Fruit fly (Drosophila melanogaster): ENCODE results near the gene CG43102.

The CG43102 gene

DNA sequence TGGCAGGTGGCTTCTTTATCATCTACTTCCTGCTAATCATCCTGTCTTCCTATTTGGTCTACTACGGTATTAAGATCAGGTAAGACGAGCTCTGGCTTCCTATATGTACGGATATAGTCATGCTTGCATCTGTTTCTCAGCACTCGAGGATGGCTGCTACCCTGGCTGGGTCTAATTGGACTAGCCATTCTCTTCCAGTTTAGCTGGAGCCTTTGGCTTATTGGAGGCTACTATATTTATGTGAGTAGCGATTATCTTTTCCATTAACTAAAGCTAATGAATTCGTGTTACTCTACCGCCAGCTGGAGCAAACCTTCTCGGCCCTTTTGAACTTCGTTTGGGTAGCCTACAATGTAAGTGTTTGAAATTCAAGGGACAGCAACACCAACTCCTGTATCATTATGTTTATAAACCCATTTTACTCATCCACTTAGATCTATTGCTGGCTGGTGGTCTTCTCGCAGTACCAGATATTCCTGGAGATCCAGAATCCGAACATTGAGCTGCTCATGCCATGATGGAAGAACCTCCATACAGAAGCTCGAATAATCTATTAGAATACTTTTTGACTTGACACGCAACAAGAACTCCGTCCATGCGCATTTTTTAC is 1.4 kb upstream of the CG43102 start:
- TF ChIP-seq Elba2 (GFP tag; optimal IDR thresholded peaks at IDR 0.05) (peak; percentile 63), insv (GFP tag; optimal IDR thresholded peaks at IDR 0.05) (peak in 1 of 2 experiments; percentile 89), Taf1 (GFP tag; IDR thresholded peaks at IDR 0.05) (no peak), CG8944 (GFP tag; optimal IDR thresholded peaks at IDR 0.05) (no peak), Med (GFP tag) (peak; percentile 53)

DNA sequence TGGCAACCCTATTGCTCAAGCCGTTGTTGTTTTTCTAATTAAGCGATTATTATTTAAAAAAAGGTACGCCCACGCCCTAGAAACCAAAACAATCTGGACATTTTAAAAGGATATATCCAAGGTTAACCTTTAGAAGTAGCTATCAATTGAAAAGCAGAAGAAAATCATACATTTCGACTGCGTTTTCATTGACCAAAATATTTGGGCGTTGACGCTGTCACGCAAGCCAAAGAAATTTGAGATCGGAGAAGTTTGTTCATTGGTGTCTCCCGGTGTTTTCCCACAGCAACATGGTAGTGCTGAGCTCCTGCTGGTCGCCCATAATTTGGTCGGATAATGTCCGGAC is 758 bp upstream of the CG43102 start, which contains the start of gene pasi1:
TSS of gene pasi1 (plus strand) at position 1 of the 346 bp plus-strand sequence.
- TF ChIP-seq Sry-δ (GFP tag; optimal IDR thresholded peaks at IDR 0.05) (peak; percentile 4), disco-r (GFP tag; optimal IDR thresholded peaks at IDR 0.05) (no peak), CG4617 (GFP tag; optimal IDR thresholded peaks at IDR 0.05; ENCODE audit: borderline replicate concordance) (peak; percentile 62), YL-1 (GFP tag; optimal IDR thresholded peaks at IDR 0.05) (peak; percentile 8), CG12769 (tag; optimal IDR thresholded peaks at IDR 0.05) (no peak), shn (GFP tag; optimal IDR thresholded peaks at IDR 0.05) (no peak), twi (tag; optimal IDR thresholded peaks at IDR 0.05) (no peak), BEAF-32 (GFP tag; optimal IDR thresholded peaks at IDR 0.05) (peak; percentile 37), CG15514 (GFP tag; optimal IDR thresholded peaks at IDR 0.05) (no peak), usp (GFP tag; optimal IDR thresholded peaks at IDR 0.05) (no peak), CG9797 (GFP tag; optimal IDR thresholded peaks at IDR 0.05) (no peak), Ptx1 (GFP tag; IDR thresholded peaks at IDR 0.05) (no peak), Ada2b (GFP tag; IDR thresholded peaks at IDR 0.05) (no peak), CG12071 (GFP tag; optimal IDR thresholded peaks at IDR 0.05) (no peak), CG13775 (GFP tag; optimal IDR thresholded peaks at IDR 0.05) (no peak), tll (GFP tag; optimal IDR thresholded peaks at IDR 0.05) (no peak), D (optimal IDR thresholded peaks at IDR 0.05) (no peak), D (GFP tag; optimal IDR thresholded peaks at IDR 0.05) (no peak), CG4282 (GFP tag; optimal IDR thresholded peaks at IDR 0.05) (no peak), sna (GFP tag; IDR thresholded peaks at IDR 0.05; ENCODE audit: partially characterized antibody) (0 out of 2 replicates have a peak, but pooled peaks have one; percentile 7), tin (GFP tag; optimal IDR thresholded peaks at IDR 0.05) (no peak), pfk (GFP tag; optimal IDR thresholded peaks at IDR 0.05) (no peak), CG11723 (GFP tag; optimal IDR thresholded peaks at IDR 0.05) (no peak), pan (optimal IDR thresholded peaks at IDR 0.05) (no peak), pan (GFP tag; optimal IDR thresholded peaks at IDR 0.05 in 1 of 2, IDR thresholded peaks at IDR 0.05 in 1 of 2) (no peak), Opbp (GFP tag; IDR thresholded peaks at IDR 0.05; ENCODE audit: partially characterized antibody) (no peak; the same call in 2 of the 3 replicates), MESR4 (GFP tag; optimal IDR thresholded peaks at IDR 0.05) (peak; percentile 73), ab (GFP tag; optimal IDR thresholded peaks at IDR 0.05) (no peak), CG8281 (tag; optimal IDR thresholded peaks at IDR 0.05) (no peak), Tbp (GFP tag; optimal IDR thresholded peaks at IDR 0.05) (no peak), Ssrp (tag; optimal IDR thresholded peaks at IDR 0.05) (no peak), CG6791 (GFP tag; IDR thresholded peaks at IDR 0.05; ENCODE audit: partially characterized antibody) (peak; percentile 60; the same call in 1 of the 3 replicates), HLH4C (GFP tag; IDR thresholded peaks at IDR 0.05; ENCODE audit: partially characterized antibody) (no peak), CG6813 (GFP tag; optimal IDR thresholded peaks at IDR 0.05) (no peak), CG13287 (GFP tag; IDR thresholded peaks at IDR 0.05; ENCODE audit: partially characterized antibody) (0 out of 2 replicates have a peak, but pooled peaks have one; percentile 4), MBD-R2 (GFP tag; IDR thresholded peaks at IDR 0.05) (peak; percentile 37), CHES-1-like (GFP tag; optimal IDR thresholded peaks at IDR 0.05) (no peak), NFAT (GFP tag; IDR thresholded peaks at IDR 0.05) (no peak), CG13123 (GFP tag; optimal IDR thresholded peaks at IDR 0.05) (no peak), sima (GFP tag; optimal IDR thresholded peaks at IDR 0.05) (no peak), Scr (GFP tag; IDR thresholded peaks at IDR 0.05; ENCODE audit: partially characterized antibody) (peak; percentile 4; the same call in 1 of the 2 replicates), ERR (GFP tag; optimal IDR thresholded peaks at IDR 0.05) (no peak), HmgD (GFP tag; optimal IDR thresholded peaks at IDR 0.05) (no peak), klu (GFP tag; IDR thresholded peaks at IDR 0.05) (no peak)

Measured in whole organism, embryonic.